Worm (Caenorhabditis elegans) whole organism, L3 larva: ENCODE measurements around the gene srw-90.
"Not testable (repeated sequence)": the region's sequence is repeated elsewhere in the genome, so short reads cannot be mapped to it uniquely, and the experiment has no call there.

Experiments
- ZK546.5 ChIP-seq: sonication (generic microtip); optimal IDR thresholded peaks from 2 replicates; lab custom pipeline; 2017; ENCODE audit warnings: missing biosample characterization, missing genetic modification characterization
- ama-1 ChIP-seq: fragments of 150-350 bp; optimal IDR thresholded peaks from 2 replicates; lab custom pipeline; 2018
- fos-1 ChIP-seq: fragments of 150-350 bp; optimal IDR thresholded peaks from 2 replicates; lab custom pipeline; 2014; ENCODE audit warnings: missing biosample characterization, missing genetic modification characterization
- nhr-28 ChIP-seq: fragments of 150-350 bp; optimal IDR thresholded peaks from 2 replicates; lab custom pipeline; 2014; ENCODE audit warnings: missing biosample characterization, missing genetic modification characterization
- skn-1 ChIP-seq: fragments of 150-350 bp; optimal IDR thresholded peaks from 2 replicates; lab custom pipeline; 2014; ENCODE audit warnings: missing biosample characterization, missing genetic modification characterization
- unc-39 ChIP-seq: sonication (generic microtip); optimal IDR thresholded peaks from 4 replicates; lab custom pipeline; 2017; ENCODE audit warnings: missing biosample characterization, missing genetic modification characterization
- ztf-11 ChIP-seq: fragments of 150-350 bp; optimal IDR thresholded peaks from 2 replicates; lab custom pipeline; 2014; ENCODE audit warnings: missing biosample characterization, missing genetic modification characterization

- TF ChIP-seq ama-1 (lab: Kevin White, UChicago); fos-1; nhr-28 (tag; lab: Kevin White, UChicago); unc-39 (tag; lab: Kevin White, UChicago); ZK546.5 (tag; lab: Kevin White, UChicago); skn-1 (tag; lab: Kevin White, UChicago); ztf-11: not testable (repeated sequence)
Measured at ce11 chrV:1693876-1694275, 8.0 kb upstream of the srw-90 start, which contains the start of gene Y46H3C.7.
